Worm (Caenorhabditis elegans) whole organism, L4/young adult: ENCODE data around the gene F48F5.6.

Source experiments
- W03F9.2 ChIP-seq: fragments of 150-350 bp; optimal IDR thresholded peaks from 2 replicates; lab custom pipeline; 2014; ENCODE audit warnings: missing biosample characterization, missing genetic modification characterization
- dao-5 ChIP-seq: sonication (generic microtip); optimal IDR thresholded peaks from 2 replicates; lab custom pipeline; 2016; ENCODE audit warnings: missing genotype, missing genetic modification characterization, moderate library complexity, missing compliant biosample characterization
- him-1 ChIP-seq: sonication (generic microtip); optimal IDR thresholded peaks from 2 replicates; lab custom pipeline; 2016; ENCODE audit warnings: missing genotype, missing genetic modification reagents, missing genetic modification characterization, missing compliant biosample characterization

DNA sequence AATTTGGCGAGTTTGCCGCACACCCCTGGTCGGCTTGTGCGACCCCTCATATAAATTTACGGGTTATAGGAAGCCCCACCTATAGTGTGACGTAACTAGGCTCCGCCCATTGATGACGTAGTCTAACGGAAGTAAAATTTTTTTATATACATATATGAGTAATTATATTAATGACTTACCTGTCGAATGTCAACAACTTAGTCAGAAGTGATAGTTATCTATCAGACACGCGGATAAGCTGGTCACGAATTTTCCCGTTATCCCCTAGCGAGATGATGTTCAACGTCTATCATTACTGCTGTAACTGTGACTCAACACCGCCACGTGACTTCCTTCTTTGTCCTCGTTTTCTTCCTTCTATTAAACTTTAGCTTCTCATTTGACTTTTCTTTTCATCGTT, 827 bp upstream of the F48F5.6 start, which contains the start of gene srd-70:
- TF ChIP-seq him-1 (tag; lab: Kevin White, UChicago) (no peak), dao-5 (tag; lab: Kevin White, UChicago) (no peak), W03F9.2 (no peak)
